Fruit fly (Drosophila melanogaster) whole organism, embryonic: ENCODE data around the gene tup.

Source experiments
- Blimp-1 ChIP-seq: fragments of 200-800 bp; sonication (Bioruptor generic); optimal IDR thresholded peaks from 3 replicates; lab custom pipeline; 2018; ENCODE audit warnings: missing biosample characterization, missing genetic modification characterization, mild to moderate bottlenecking, moderate library complexity, missing genetic modification reagents
- CG10147 ChIP-seq: fragments of 200-800 bp; sonication (Bioruptor generic); optimal IDR thresholded peaks from 2 replicates; lab custom pipeline; 2019; ENCODE audit warnings: missing biosample characterization, mild to moderate bottlenecking, missing genetic modification characterization, moderate library complexity
- CG10979 ChIP-seq: fragments of 200-800 bp; sonication (Bioruptor generic); optimal IDR thresholded peaks from 2 replicates; lab custom pipeline; 2018; ENCODE audit warnings: missing biosample characterization, mild to moderate bottlenecking, missing genetic modification characterization, moderate library complexity
- CG12071 ChIP-seq: fragments of 200-800 bp; sonication (Bioruptor generic); optimal IDR thresholded peaks from 3 replicates; lab custom pipeline; 2018; ENCODE audit warnings: missing biosample characterization, mild to moderate bottlenecking, missing genetic modification characterization
- CG12104 ChIP-seq: fragments of 200-800 bp; sonication (Bioruptor generic); optimal IDR thresholded peaks from 3 replicates; lab custom pipeline; 2016; ENCODE audit warnings: missing biosample characterization, missing genetic modification characterization
- CG12942 ChIP-seq: fragments of 200-800 bp; sonication (Bioruptor generic); optimal IDR thresholded peaks from 3 replicates; lab custom pipeline; 2016; ENCODE audit warnings: missing biosample characterization, missing genetic modification characterization
- CG17802 ChIP-seq: fragments of 200-800 bp; sonication (Bioruptor generic); optimal IDR thresholded peaks from 2 replicates; lab custom pipeline; 2018; ENCODE audit warnings: missing biosample characterization, mild to moderate bottlenecking, missing genetic modification characterization, moderate library complexity
- CG1792 ChIP-seq: fragments of 200-800 bp; sonication (Bioruptor generic); optimal IDR thresholded peaks from 2 replicates; lab custom pipeline; 2016; ENCODE audit warnings: missing biosample characterization, missing genetic modification characterization
- CG18476 ChIP-seq: fragments of 200-800 bp; sonication (Bioruptor generic); optimal IDR thresholded peaks from 2 replicates; lab custom pipeline; 2016; ENCODE audit warnings: missing biosample characterization, mild to moderate bottlenecking, missing genetic modification characterization
- CG32532 ChIP-seq: fragments of 200-800 bp; sonication (Bioruptor generic); IDR thresholded peaks from 2 replicates; pipeline ENCODE4 v1.3.6; 2022; ENCODE audit warnings: missing biosample characterization, missing genetic modification characterization
- CG7745 ChIP-seq: fragments of 200-800 bp; sonication (Bioruptor generic); optimal IDR thresholded peaks from 2 replicates; lab custom pipeline; 2018; ENCODE audit warnings: missing biosample characterization, mild to moderate bottlenecking, missing genetic modification characterization, moderate library complexity
- CG8281 ChIP-seq: fragments of 200-800 bp; sonication (Bioruptor generic); optimal IDR thresholded peaks from 2 replicates; lab custom pipeline; 2018; ENCODE audit warnings: missing biosample characterization, mild to moderate bottlenecking, missing genetic modification characterization, moderate library complexity
- Dp ChIP-seq: fragments of 200-800 bp; sonication (Bioruptor generic); optimal IDR thresholded peaks from 2 replicates; lab custom pipeline; 2018; ENCODE audit warnings: missing biosample characterization, mild to moderate bottlenecking, missing genetic modification characterization, moderate library complexity
- Fer1 ChIP-seq: fragments of 200-800 bp; sonication (Bioruptor generic); optimal IDR thresholded peaks from 2 replicates; lab custom pipeline; 2017; ENCODE audit warnings: missing biosample characterization, mild to moderate bottlenecking, missing genetic modification characterization
- Hey ChIP-seq: fragments of 200-800 bp; sonication (Bioruptor generic); optimal IDR thresholded peaks from 3 replicates; lab custom pipeline; 2018; ENCODE audit warnings: missing biosample characterization, mild to moderate bottlenecking, missing genetic modification characterization
- Kr ChIP-seq: fragments of 200-800 bp; sonication (Bioruptor generic); optimal IDR thresholded peaks from 2 replicates; lab custom pipeline; 2017; ENCODE audit warnings: missing biosample characterization, mild to moderate bottlenecking, missing genetic modification characterization
- MBD-R2 ChIP-seq: fragments of 200-800 bp; sonication (Bioruptor generic); IDR thresholded peaks from 2 replicates; pipeline ENCODE4 v1.3.6; 2022; ENCODE audit warnings: missing biosample characterization, missing genetic modification characterization
- ara ChIP-seq: fragments of 200-800 bp; sonication (Bioruptor generic); IDR thresholded peaks from 2 replicates; pipeline ENCODE4 v1.3.6; 2022; ENCODE audit warnings: missing biosample characterization, missing genetic modification characterization
- btn ChIP-seq: fragments of 200-800 bp; sonication (Bioruptor generic); optimal IDR thresholded peaks from 2 replicates; lab custom pipeline; 2016; ENCODE audit warnings: missing biosample characterization, missing genetic modification characterization
- caup ChIP-seq: fragments of 200-800 bp; sonication (Bioruptor generic); optimal IDR thresholded peaks from 3 replicates; lab custom pipeline; 2017; ENCODE audit warnings: missing biosample characterization, mild to moderate bottlenecking, missing genetic modification characterization, moderate library complexity; ENCODE audit not compliant: severe bottlenecking
- crol ChIP-seq: fragments of 200-800 bp; sonication (Bioruptor generic); IDR thresholded peaks from 2 replicates; pipeline ENCODE4 v1.3.6; 2022; ENCODE audit warnings: missing biosample characterization, missing genetic modification characterization
- da ChIP-seq: fragments of 200-800 bp; sonication (Bioruptor generic); optimal IDR thresholded peaks from 2 replicates; lab custom pipeline; 2016; ENCODE audit warnings: missing biosample characterization, missing genetic modification characterization
- dmrt99B ChIP-seq: fragments of 200-800 bp; sonication (Bioruptor generic); optimal IDR thresholded peaks from 2 replicates; lab custom pipeline; 2018; ENCODE audit warnings: missing biosample characterization, mild to moderate bottlenecking, missing genetic modification characterization, moderate library complexity
- ewg ChIP-seq: fragments of 200-800 bp; sonication (Bioruptor generic); optimal IDR thresholded peaks from 3 replicates; lab custom pipeline; 2017; ENCODE audit warnings: mild to moderate bottlenecking, missing biosample characterization, missing genetic modification reagents, missing genetic modification characterization
- gcm ChIP-seq: fragments of 200-800 bp; sonication (Bioruptor generic); optimal IDR thresholded peaks from 2 replicates; lab custom pipeline; 2019; ENCODE audit warnings: missing biosample characterization, mild to moderate bottlenecking, missing genetic modification characterization, moderate library complexity
- gsb ChIP-seq: fragments of 200-800 bp; sonication (Bioruptor generic); IDR thresholded peaks from 2 replicates; pipeline ENCODE4 v1.3.6; 2022; ENCODE audit warnings: missing biosample characterization, missing genetic modification characterization
- hbn ChIP-seq: fragments of 200-800 bp; sonication (Bioruptor generic); IDR thresholded peaks from 2 replicates; pipeline ENCODE4 v1.3.6; 2022; ENCODE audit warnings: missing biosample characterization, missing genetic modification characterization; ENCODE audit not compliant: partially characterized antibody
- hkb ChIP-seq, 2 experiments: fragments of 200-800 bp in 1 of 2; fragments of >200 bp in 1 of 2; sonication (Bioruptor generic) in 1 of 2; IDR thresholded peaks in 1 of 2; optimal IDR thresholded peaks in 1 of 2; 2 replicates each; pipeline versions ENCODE4 v1.3.6 to Lab custom; 2017 to 2022; ENCODE audit warnings: missing biosample characterization in 1 of 2, missing genetic modification characterization in 1 of 2
- insv ChIP-seq, 2 experiments: fragments of 200-800 bp; sonication (Bioruptor generic); optimal IDR thresholded peaks; 3 replicates each; lab custom pipeline; 2016 to 2018; ENCODE audit warnings: missing biosample characterization in 2 of 2, missing genetic modification characterization in 2 of 2
- kni ChIP-seq: fragments of 200-800 bp; sonication (Bioruptor generic); optimal IDR thresholded peaks from 3 replicates; lab custom pipeline; 2017; ENCODE audit warnings: mild to moderate bottlenecking, missing biosample characterization, missing genetic modification reagents, missing genetic modification characterization
- lola ChIP-seq, 3 experiments: fragments of >200 bp in 2 of 3; fragments of 200-800 bp in 1 of 3; sonication (Bioruptor generic) in 1 of 3; optimal IDR thresholded peaks; 2 replicates each; lab custom pipeline; 2017 to 2019; ENCODE audit warnings: missing biosample characterization in 3 of 3, missing genetic modification characterization in 3 of 3, mild to moderate bottlenecking in 1 of 3, moderate library complexity in 1 of 3
- nerfin-2 ChIP-seq: fragments of 200-800 bp; sonication (Bioruptor generic); IDR thresholded peaks from 2 replicates; pipeline ENCODE4 v1.3.6; 2022; ENCODE audit warnings: missing biosample characterization, missing genetic modification characterization; ENCODE audit not compliant: partially characterized antibody
- nmo ChIP-seq: fragments of 200-800 bp; sonication (Bioruptor generic); optimal IDR thresholded peaks from 2 replicates; lab custom pipeline; 2018; ENCODE audit warnings: missing biosample characterization, mild to moderate bottlenecking, missing genetic modification characterization, moderate library complexity
- oc ChIP-seq: fragments of 200-800 bp; sonication (Bioruptor generic); optimal IDR thresholded peaks from 2 replicates; lab custom pipeline; 2018; ENCODE audit warnings: missing biosample characterization, mild to moderate bottlenecking, missing genetic modification characterization, moderate library complexity
- org-1 ChIP-seq: fragments of 200-800 bp; sonication (Bioruptor generic); optimal IDR thresholded peaks from 2 replicates; lab custom pipeline; 2017; ENCODE audit warnings: missing biosample characterization, missing genetic modification characterization
- otp ChIP-seq: fragments of 200-800 bp; sonication (Bioruptor generic); IDR thresholded peaks from 3 replicates; pipeline ENCODE4, ENCODE4 v1.3.6; 2022; ENCODE audit warnings: missing biosample characterization, missing genetic modification characterization
- pros ChIP-seq: fragments of 200-800 bp; sonication (Bioruptor generic); optimal IDR thresholded peaks from 3 replicates; lab custom pipeline; 2019; ENCODE audit warnings: missing biosample characterization, mild to moderate bottlenecking, missing genetic modification characterization, moderate library complexity
- sc ChIP-seq, 3 experiments: fragments of >200 bp in 2 of 3; fragments of 200-800 bp in 1 of 3; sonication (Bioruptor generic) in 1 of 3; optimal IDR thresholded peaks; 2 replicates in 2 of 3; 3 replicates in 1 of 3; lab custom pipeline; 2017; ENCODE audit warnings: mild to moderate bottlenecking in 1 of 3, missing biosample characterization in 1 of 3, missing genetic modification characterization in 1 of 3, missing genetic modification reagents in 1 of 3
- scrt ChIP-seq: fragments of 200-800 bp; sonication (Bioruptor generic); optimal IDR thresholded peaks from 2 replicates; lab custom pipeline; 2018; ENCODE audit warnings: missing biosample characterization, mild to moderate bottlenecking, missing genetic modification characterization, moderate library complexity
- sens ChIP-seq: fragments of 200-800 bp; sonication (Bioruptor generic); peaks from one replicate; lab custom pipeline; 2016; ENCODE audit warnings: missing biosample characterization, missing genetic modification characterization
- sqz ChIP-seq: fragments of 200-800 bp; sonication (Bioruptor generic); optimal IDR thresholded peaks from 3 replicates; lab custom pipeline; 2018; ENCODE audit warnings: missing biosample characterization, mild to moderate bottlenecking, missing genetic modification characterization
- tap ChIP-seq: fragments of 200-800 bp; optimal IDR thresholded peaks from 3 replicates; lab custom pipeline; 2019; ENCODE audit warnings: missing biosample characterization, mild to moderate bottlenecking, missing genetic modification characterization, moderate library complexity
- unpg ChIP-seq: fragments of 200-800 bp; sonication (Bioruptor generic); optimal IDR thresholded peaks from 3 replicates; lab custom pipeline; 2018; ENCODE audit warnings: missing biosample characterization, mild to moderate bottlenecking, missing genetic modification characterization, moderate library complexity
- z ChIP-seq: fragments of 200-800 bp; sonication (Bioruptor generic); IDR thresholded peaks from 3 replicates; pipeline ENCODE4 v1.3.6; 2022; ENCODE audit warnings: missing biosample characterization, missing genetic modification characterization

Gene tup

DNA sequence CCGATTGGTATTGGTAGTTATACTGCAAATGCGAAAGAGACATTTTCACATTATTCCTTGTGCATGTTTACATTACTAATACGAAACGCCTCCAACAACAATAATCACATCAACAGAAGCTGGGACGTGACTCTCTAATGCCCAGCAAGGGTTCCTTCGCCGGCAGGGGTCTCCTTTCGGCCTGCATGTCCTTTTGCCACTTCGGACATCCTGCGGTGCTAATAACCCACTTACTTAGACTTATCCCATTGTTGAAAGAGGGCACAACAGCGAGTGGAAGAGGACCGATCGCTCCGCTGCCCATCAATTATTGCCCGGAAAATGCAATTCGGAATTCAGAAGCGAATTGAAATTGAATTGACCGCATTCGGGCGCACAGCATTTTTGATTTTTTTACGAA, 44.9 kb upstream of the tup start (continued):
- no peak for TF ChIP-seq nerfin-2 (GFP tag; lab: Robert Waterston, UW)
- TF ChIP-seq CG1792 (GFP tag; lab: Kevin White, UChicago): no peak
- TF ChIP-seq org-1 (GFP tag; lab: Kevin White, UChicago): no peak
- no peak for TF ChIP-seq ara (GFP tag; lab: Robert Waterston, UW)
- TF ChIP-seq, all 482 proteins: peak for 9

DNA sequence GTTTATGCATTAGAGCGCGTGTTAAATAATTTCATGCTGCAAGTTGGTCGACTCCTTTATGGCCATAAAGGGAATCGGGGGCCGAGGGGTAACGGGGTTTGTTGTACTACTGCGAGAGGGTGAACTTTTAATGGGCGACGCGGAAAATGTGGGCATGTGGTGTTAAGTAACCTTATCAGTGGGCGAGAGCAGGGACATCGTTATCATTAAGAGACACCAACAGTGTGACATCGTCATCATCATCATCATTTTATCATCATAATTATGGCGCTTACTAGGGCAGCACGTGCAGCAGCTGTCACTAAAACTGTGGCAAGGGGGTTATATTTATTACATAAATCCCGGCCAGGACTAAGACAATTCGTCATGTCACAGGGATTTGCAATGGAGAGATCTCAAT, 44.3 kb upstream of the tup start:
- TF ChIP-seq crol (GFP tag; lab: Robert Waterston, UW) (peak; percentile 45; the same call in 1 of the 2 replicates), hbn (GFP tag; lab: Robert Waterston, UW) (no peak), MBD-R2 (no peak), scrt (no peak), CG12942 (GFP tag; lab: Kevin White, UChicago) (no peak), tap (tag; lab: Kevin White, UChicago) (peak; percentile 78), caup (GFP tag; lab: Kevin White, UChicago) (no peak), insv (GFP tag; optimal IDR thresholded peaks at IDR 0.05; lab: Kevin White, UChicago) (no peak), CG10147 (GFP tag; lab: Kevin White, UChicago) (no peak), z (GFP tag; lab: Robert Waterston, UW) (no peak), Hey (tag; lab: Kevin White, UChicago) (peak; percentile 70), CG32532 (GFP tag; lab: Robert Waterston, UW) (no peak)

DNA sequence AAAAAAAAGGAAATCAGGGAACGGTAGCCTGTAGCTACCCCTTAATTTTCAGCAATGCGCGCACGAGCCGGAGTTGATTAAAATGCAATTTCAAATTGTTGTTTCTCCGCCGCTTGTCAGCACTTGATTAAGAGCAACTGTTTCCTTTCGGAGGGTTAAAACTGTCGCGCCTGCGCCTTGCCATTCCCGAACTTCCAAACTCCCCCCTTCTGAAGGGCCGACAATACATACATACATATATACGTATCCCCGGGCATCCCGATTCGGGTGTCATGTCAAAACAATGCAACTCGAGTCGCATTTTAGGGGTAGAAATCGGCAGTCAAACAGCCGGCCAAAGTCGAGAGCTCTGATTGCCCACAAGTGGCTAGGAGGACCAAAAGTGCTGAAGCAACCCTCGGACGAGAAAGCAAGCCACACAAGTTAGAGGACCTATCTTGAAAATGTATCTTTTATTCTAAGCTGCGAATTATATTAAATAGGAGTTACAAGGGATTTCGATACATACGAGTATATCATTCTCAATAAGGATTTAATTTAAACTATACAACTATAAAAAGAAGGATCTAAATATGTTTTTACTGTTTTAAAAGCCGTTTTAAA, 43.7 kb upstream of the tup start:
- peak; percentile 33 for TF ChIP-seq sqz (GFP tag; lab: Kevin White, UChicago)
- TF ChIP-seq CG7745 (tag; lab: Kevin White, UChicago): peak; percentile 49
- peak; percentile 35 for TF ChIP-seq kni (GFP tag; lab: Kevin White, UChicago)
- TF ChIP-seq CG18476 (GFP tag; lab: Kevin White, UChicago): peak; percentile 98
- no peak for TF ChIP-seq sc (optimal IDR thresholded peaks at IDR 0.05; lab: Kevin White, UChicago)
- no peak for TF ChIP-seq sc (GFP tag; optimal IDR thresholded peaks at IDR 0.05; lab: Kevin White, UChicago)
- peak; percentile 32 for TF ChIP-seq ewg (GFP tag; lab: Kevin White, UChicago)
- peak; percentile 33 for TF ChIP-seq sens (GFP tag; lab: Kevin White, UChicago)
- peak; percentile 51 for TF ChIP-seq Kr (GFP tag; lab: Kevin White, UChicago)
- no peak for TF ChIP-seq Dp (GFP tag; lab: Kevin White, UChicago)
- TF ChIP-seq hkb (optimal IDR thresholded peaks at IDR 0.05; lab: Kevin White, UChicago): peak; percentile 38
- TF ChIP-seq hkb (GFP tag; IDR thresholded peaks at IDR 0.05; lab: Robert Waterston, UW): no peak
- TF ChIP-seq pros (GFP tag; lab: Kevin White, UChicago): peak; percentile 82

DNA sequence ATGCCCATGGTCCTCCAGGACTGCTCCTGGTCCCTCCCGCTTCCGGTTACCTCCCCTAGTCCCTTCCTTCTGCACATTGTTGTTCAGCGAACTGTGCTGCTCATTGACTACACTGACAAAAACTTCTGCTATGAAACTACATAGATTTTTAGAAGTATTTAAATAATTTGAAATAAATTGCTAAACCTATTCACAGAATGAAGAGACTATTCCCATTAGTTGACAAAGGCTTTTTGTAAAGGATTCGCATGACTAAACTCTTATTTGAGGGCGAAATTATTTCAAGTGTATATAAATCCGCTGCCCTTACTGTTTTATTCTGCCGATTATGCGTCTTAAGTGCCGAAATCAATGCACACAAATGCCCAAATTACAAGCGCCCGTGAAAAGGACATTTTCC, 40.2 kb upstream of the tup start:
- TF ChIP-seq gcm (GFP tag; lab: Kevin White, UChicago) (peak; percentile 49), CG12104 (GFP tag; lab: Kevin White, UChicago) (peak; percentile 2), otp (GFP tag; lab: Robert Waterston, UW) (peak; percentile 52; the same call in 1 of the 3 replicates), btn (peak; percentile 47), Blimp-1 (GFP tag; lab: Kevin White, UChicago) (peak; percentile 53), oc (tag; lab: Kevin White, UChicago) (peak; percentile 47), lola (GFP tag; optimal IDR thresholded peaks at IDR 0.05; lab: Kevin White, UChicago) (peak in 1 of 3 experiments; percentile 81), dmrt99B (tag; lab: Kevin White, UChicago) (peak; percentile 52), Fer1 (GFP tag; lab: Kevin White, UChicago) (no peak), CG12071 (GFP tag; lab: Kevin White, UChicago) (no peak), gsb (no peak), CG8281 (peak; percentile 8), nmo (GFP tag; lab: Kevin White, UChicago) (peak; percentile 67), unpg (GFP tag; lab: Kevin White, UChicago) (peak; percentile 61), da (GFP tag; lab: Kevin White, UChicago) (no peak), CG17802 (tag; lab: Kevin White, UChicago) (no peak), CG10979 (tag; lab: Kevin White, UChicago) (peak; percentile 78)
